Fruit fly (Drosophila melanogaster) whole organism, prepupa: Measurements from ENCODE around the gene lgs.

Experiments used
- Blimp-1 ChIP-seq: fragments of 200-800 bp; sonication (Bioruptor generic); optimal IDR thresholded peaks from 3 replicates; lab custom pipeline; 2017; ENCODE audit warnings: missing biosample characterization, missing genetic modification characterization, mild to moderate bottlenecking, moderate library complexity, missing genetic modification reagents
- CG10631 ChIP-seq: fragments of 200-800 bp; sonication (Bioruptor generic); optimal IDR thresholded peaks from 2 replicates; lab custom pipeline; 2016; ENCODE audit warnings: missing biosample characterization, missing genetic modification characterization
- CG11902 ChIP-seq: fragments of 200-800 bp; sonication (Bioruptor generic); optimal IDR thresholded peaks from 3 replicates; lab custom pipeline; 2016; ENCODE audit warnings: missing biosample characterization, missing genetic modification characterization
- CG1621 ChIP-seq: fragments of 200-800 bp; sonication (Bioruptor generic); optimal IDR thresholded peaks from 3 replicates; lab custom pipeline; 2018; ENCODE audit warnings: missing biosample characterization, mild to moderate bottlenecking, missing genetic modification characterization
- CG3032 ChIP-seq: fragments of 200-800 bp; optimal IDR thresholded peaks from 2 replicates; lab custom pipeline; 2019; ENCODE audit warnings: missing biosample characterization, mild to moderate bottlenecking, missing genetic modification characterization, moderate library complexity
- CG31627 ChIP-seq: fragments of 200-800 bp; sonication (Bioruptor generic); optimal IDR thresholded peaks from 3 replicates; lab custom pipeline; 2016; ENCODE audit warnings: missing biosample characterization, missing genetic modification characterization
- CG4318 ChIP-seq: fragments of 200-800 bp; sonication (Bioruptor generic); optimal IDR thresholded peaks from 3 replicates; lab custom pipeline; 2017; ENCODE audit warnings: missing biosample characterization, mild to moderate bottlenecking, missing genetic modification characterization
- CG6792 ChIP-seq: fragments of 200-800 bp; sonication (Bioruptor generic); optimal IDR thresholded peaks from 3 replicates; lab custom pipeline; 2016; ENCODE audit warnings: missing biosample characterization, missing genetic modification characterization
- CG6808 ChIP-seq: fragments of 200-800 bp; sonication (Bioruptor generic); optimal IDR thresholded peaks from 3 replicates; lab custom pipeline; 2017; ENCODE audit warnings: missing biosample characterization, missing genetic modification characterization, mild to moderate bottlenecking, moderate library complexity, missing genetic modification reagents
- CG6854 ChIP-seq: fragments of 200-800 bp; sonication (Bioruptor generic); optimal IDR thresholded peaks from 2 replicates; lab custom pipeline; 2017; ENCODE audit warnings: missing biosample characterization, mild to moderate bottlenecking, missing genetic modification characterization
- CG7368 ChIP-seq: fragments of 200-800 bp; sonication (Bioruptor generic); optimal IDR thresholded peaks from 3 replicates; lab custom pipeline; 2016; ENCODE audit warnings: missing biosample characterization, missing genetic modification characterization
- CG8632 ChIP-seq: fragments of 200-800 bp; sonication (Bioruptor generic); optimal IDR thresholded peaks from 3 replicates; lab custom pipeline; 2016; ENCODE audit warnings: missing biosample characterization, missing genetic modification characterization
- Eip78C ChIP-seq: fragments of 200-800 bp; sonication (Bioruptor generic); peaks from one replicate; lab custom pipeline; 2016; ENCODE audit warnings: missing biosample characterization, missing genetic modification characterization
- Ets21C ChIP-seq: fragments of 200-800 bp; sonication (Bioruptor generic); optimal IDR thresholded peaks from 3 replicates; lab custom pipeline; 2016; ENCODE audit warnings: missing biosample characterization, missing genetic modification characterization
- Ets96B ChIP-seq: fragments of 200-800 bp; optimal IDR thresholded peaks from 2 replicates; lab custom pipeline; 2019; ENCODE audit warnings: missing biosample characterization, mild to moderate bottlenecking, missing genetic modification characterization, moderate library complexity
- Hr38 ChIP-seq: sonication (Bioruptor generic); optimal IDR thresholded peaks from 2 replicates; lab custom pipeline; 2016; ENCODE audit warnings: missing biosample characterization, missing genetic modification characterization
- Hr39 ChIP-seq: fragments of 200-800 bp; sonication (Bioruptor generic); optimal IDR thresholded peaks from 2 replicates; lab custom pipeline; 2016; ENCODE audit warnings: missing biosample characterization, missing genetic modification characterization
- Hr4 ChIP-seq: fragments of 200-800 bp; sonication (Bioruptor generic); optimal IDR thresholded peaks from 3 replicates; lab custom pipeline; 2016; ENCODE audit warnings: missing biosample characterization, missing genetic modification characterization
- Lpt ChIP-seq: fragments of 200-800 bp; sonication (Bioruptor generic); optimal IDR thresholded peaks from 3 replicates; lab custom pipeline; 2016; ENCODE audit warnings: missing biosample characterization, missing genetic modification characterization
- Met ChIP-seq: fragments of 200-800 bp; sonication (Bioruptor generic); optimal IDR thresholded peaks from 3 replicates; lab custom pipeline; 2016; ENCODE audit warnings: missing biosample characterization, missing genetic modification characterization
- OdsH ChIP-seq: fragments of 200-800 bp; sonication (Bioruptor generic); optimal IDR thresholded peaks from 3 replicates; lab custom pipeline; 2016; ENCODE audit warnings: missing biosample characterization, missing genetic modification characterization
- Smox ChIP-seq: fragments of 200-800 bp; sonication (Bioruptor generic); optimal IDR thresholded peaks from 3 replicates; lab custom pipeline; 2016; ENCODE audit warnings: missing biosample characterization, missing genetic modification characterization
- Sox14 ChIP-seq: fragments of 200-800 bp; sonication (Bioruptor generic); optimal IDR thresholded peaks from 3 replicates; lab custom pipeline; 2016; ENCODE audit warnings: missing biosample characterization, missing genetic modification characterization
- acj6 ChIP-seq: fragments of 200-800 bp; sonication (Bioruptor generic); optimal IDR thresholded peaks from 3 replicates; lab custom pipeline; 2016; ENCODE audit warnings: missing biosample characterization, missing genetic modification characterization
- cyc ChIP-seq: fragments of 200-800 bp; sonication (Bioruptor generic); optimal IDR thresholded peaks from 3 replicates; lab custom pipeline; 2016; ENCODE audit warnings: missing biosample characterization, missing genetic modification characterization
- dac ChIP-seq: fragments of 200-800 bp; sonication (Bioruptor generic); optimal IDR thresholded peaks from 2 replicates; lab custom pipeline; 2017; ENCODE audit warnings: missing biosample characterization, mild to moderate bottlenecking, missing genetic modification characterization
- dsx ChIP-seq: fragments of 200-800 bp; optimal IDR thresholded peaks from 3 replicates; lab custom pipeline; 2019; ENCODE audit warnings: missing biosample characterization, mild to moderate bottlenecking, missing genetic modification characterization, moderate library complexity; ENCODE audit not compliant: poor library complexity, severe bottlenecking
- esn ChIP-seq: fragments of 200-800 bp; sonication (Bioruptor generic); optimal IDR thresholded peaks from 2 replicates; lab custom pipeline; 2016; ENCODE audit warnings: missing biosample characterization, mild to moderate bottlenecking, missing genetic modification characterization, moderate library complexity
- lz ChIP-seq: fragments of 200-800 bp; sonication (Bioruptor generic); optimal IDR thresholded peaks from 3 replicates; lab custom pipeline; 2016; ENCODE audit warnings: missing biosample characterization, missing genetic modification characterization
- net ChIP-seq: fragments of 200-800 bp; sonication (Bioruptor generic); optimal IDR thresholded peaks from 3 replicates; lab custom pipeline; 2016; ENCODE audit warnings: missing biosample characterization, missing genetic modification characterization
- salr ChIP-seq, 2 experiments: fragments of 200-800 bp; sonication (Bioruptor generic); optimal IDR thresholded peaks; 3 replicates each; lab custom pipeline; 2016 to 2018; ENCODE audit warnings: missing biosample characterization in 2 of 2, missing genetic modification characterization in 2 of 2, mild to moderate bottlenecking in 1 of 2
- svp ChIP-seq: fragments of 200-800 bp; sonication (Bioruptor generic); peaks from one replicate; lab custom pipeline; 2016; ENCODE audit warnings: missing biosample characterization, missing genetic modification characterization
- topi ChIP-seq: fragments of 200-800 bp; sonication (Bioruptor generic); optimal IDR thresholded peaks from 3 replicates; lab custom pipeline; 2016; ENCODE audit warnings: missing biosample characterization, missing genetic modification characterization
- vri ChIP-seq: fragments of 200-800 bp; sonication (Bioruptor generic); optimal IDR thresholded peaks from 3 replicates; lab custom pipeline; 2016; ENCODE audit warnings: missing biosample characterization, mild to moderate bottlenecking, missing genetic modification characterization

The lgs gene

dm6 chr4:443592-444257 is at the start of gene lgs:
lgs (minus strand) TSS chr4:443911.
- no peak for TF ChIP-seq Blimp-1
- no peak for TF ChIP-seq CG7368 (GFP tag; lab: Kevin White, UChicago)
- TF ChIP-seq topi (GFP tag; lab: Kevin White, UChicago) = peak; percentile 32
- peak; percentile 50 for TF ChIP-seq Hr4 (GFP tag; lab: Kevin White, UChicago)
- TF ChIP-seq Ets21C (GFP tag; lab: Kevin White, UChicago) = peak; percentile 21
- peak; percentile 53 for TF ChIP-seq esn (GFP tag; lab: Kevin White, UChicago)
- peak; percentile 37 for TF ChIP-seq Met (GFP tag; lab: Kevin White, UChicago)
- peak; percentile 9 for TF ChIP-seq acj6 (GFP tag; lab: Kevin White, UChicago)
- TF ChIP-seq Sox14 (GFP tag; lab: Kevin White, UChicago) = peak; percentile 42
- TF ChIP-seq OdsH = peak; percentile 21
- TF ChIP-seq lz (GFP tag; lab: Kevin White, UChicago) = peak; percentile 50
- no peak for TF ChIP-seq CG1621 (tag; lab: Kevin White, UChicago)
- TF ChIP-seq Ets96B (tag; lab: Kevin White, UChicago) = peak; percentile 26
- TF ChIP-seq CG3032 = peak; percentile 37
- TF ChIP-seq CG31627 (GFP tag; lab: Kevin White, UChicago) = peak; percentile 44
- TF ChIP-seq cyc (GFP tag; lab: Kevin White, UChicago) = peak; percentile 23
- peak; percentile 16 for TF ChIP-seq CG4318 (GFP tag; lab: Kevin White, UChicago)
- no peak for TF ChIP-seq CG8632 (GFP tag; lab: Kevin White, UChicago)
- peak; percentile 55 for TF ChIP-seq CG10631 (GFP tag; lab: Kevin White, UChicago)
- TF ChIP-seq Eip78C (GFP tag; lab: Kevin White, UChicago) = peak; percentile 52

- no peak for TF ChIP-seq Lpt (GFP tag; lab: Kevin White, UChicago)
- TF ChIP-seq dsx (GFP tag; lab: Kevin White, UChicago) = no peak
- TF ChIP-seq Smox (GFP tag; lab: Kevin White, UChicago) = no peak
- no peak for TF ChIP-seq Blimp-1
- no peak for TF ChIP-seq CG10631 (GFP tag; lab: Kevin White, UChicago)
- TF ChIP-seq CG6854 (GFP tag; lab: Kevin White, UChicago) = no peak
- no peak for TF ChIP-seq dac (GFP tag; lab: Kevin White, UChicago)
- TF ChIP-seq CG6808 (GFP tag; lab: Kevin White, UChicago) = no peak
- TF ChIP-seq CG7368 (GFP tag; lab: Kevin White, UChicago) = no peak
- TF ChIP-seq CG31627 (GFP tag; lab: Kevin White, UChicago) = no peak
- TF ChIP-seq CG6792 = no peak
- TF ChIP-seq esn (GFP tag; lab: Kevin White, UChicago) = no peak
- no peak for TF ChIP-seq Hr4 (GFP tag; lab: Kevin White, UChicago)
- no peak for TF ChIP-seq CG11902 (GFP tag; lab: Kevin White, UChicago)
- TF ChIP-seq Hr39 = no peak
- TF ChIP-seq net (GFP tag; lab: Kevin White, UChicago) = no peak
- TF ChIP-seq vri (GFP tag; lab: Kevin White, UChicago) = no peak
Measured at dm6 chr4:492597-492996, 48.9 kb upstream of the lgs start.

- TF ChIP-seq svp (GFP tag; lab: Kevin White, UChicago) (peak; percentile 57), cyc (GFP tag; lab: Kevin White, UChicago) (no peak), Hr38 (GFP tag; lab: Kevin White, UChicago) (no peak)
Measured at dm6 chr4:490760-491317, 47.1 kb upstream of the lgs start.

DNA sequence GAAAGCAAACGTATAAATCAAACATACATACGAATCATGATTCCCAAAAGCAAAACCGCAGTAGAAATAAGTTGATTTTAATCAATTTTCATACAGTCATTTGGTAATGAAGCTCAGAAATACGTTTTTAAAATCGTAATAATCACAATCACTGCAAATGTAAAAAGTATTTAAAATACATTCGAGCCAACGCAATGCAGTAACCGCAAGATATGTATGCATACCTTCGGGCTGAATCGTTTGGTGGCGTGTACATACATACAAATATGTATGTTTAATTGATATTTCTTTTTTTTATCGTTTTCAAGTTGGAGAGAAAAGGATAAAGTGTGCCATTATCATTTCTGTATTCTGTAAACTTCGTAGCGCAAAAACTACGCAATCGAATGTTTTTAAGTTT is 46.4 kb upstream of the lgs start:
- peak; percentile 42 for TF ChIP-seq svp (GFP tag; lab: Kevin White, UChicago)
- no peak for TF ChIP-seq acj6 (GFP tag; lab: Kevin White, UChicago)
- no peak for TF ChIP-seq salr (GFP tag; optimal IDR thresholded peaks at IDR 0.05; lab: Kevin White, UChicago)
- peak; percentile 14 for TF ChIP-seq Ets96B (tag; lab: Kevin White, UChicago)
